Fruit fly (Drosophila melanogaster) whole organism, embryonic: ENCODE data around the gene CG3625.
A peak's percentile ranks its signal among the peaks of the same experiment; 100 is the strongest.

Source experiments
- Atf3 ChIP-seq: fragments of 200-800 bp; sonication (Bioruptor generic); optimal IDR thresholded peaks from 3 replicates; lab custom pipeline; 2016; ENCODE audit warnings: missing biosample characterization, missing genetic modification characterization
- C15 ChIP-seq: fragments of 200-800 bp; sonication (Bioruptor generic); IDR thresholded peaks from 3 replicates; pipeline ENCODE4 v1.3.6; 2022; ENCODE audit warnings: missing biosample characterization, missing genetic modification characterization
- CG10147 ChIP-seq: fragments of 200-800 bp; sonication (Bioruptor generic); optimal IDR thresholded peaks from 2 replicates; lab custom pipeline; 2019; ENCODE audit warnings: missing biosample characterization, mild to moderate bottlenecking, missing genetic modification characterization, moderate library complexity
- CG10274 ChIP-seq: fragments of 200-800 bp; sonication (Bioruptor generic); optimal IDR thresholded peaks from 3 replicates; lab custom pipeline; 2017; ENCODE audit warnings: missing biosample characterization, mild to moderate bottlenecking, missing genetic modification characterization
- CG12219 ChIP-seq: fragments of 200-800 bp; sonication (Bioruptor generic); optimal IDR thresholded peaks from 3 replicates; lab custom pipeline; 2018; ENCODE audit warnings: missing biosample characterization, mild to moderate bottlenecking, missing genetic modification characterization
- CG12769 ChIP-seq: fragments of 200-800 bp; sonication (Bioruptor generic); optimal IDR thresholded peaks from 2 replicates; lab custom pipeline; 2019; ENCODE audit warnings: missing biosample characterization, mild to moderate bottlenecking, missing genetic modification characterization, moderate library complexity
- CG17361 ChIP-seq: fragments of 200-800 bp; sonication (Bioruptor generic); IDR thresholded peaks from 3 replicates; pipeline ENCODE4 v1.3.6; 2022; ENCODE audit warnings: missing biosample characterization, missing genetic modification characterization
- CG17612 ChIP-seq: fragments of 200-800 bp; sonication (Bioruptor generic); IDR thresholded peaks from 2 replicates; pipeline ENCODE4 v1.3.6; 2022; ENCODE audit warnings: missing biosample characterization, missing genetic modification characterization
- CG18011 ChIP-seq: fragments of 200-800 bp; sonication (Bioruptor generic); optimal IDR thresholded peaks from 2 replicates; lab custom pipeline; 2017; ENCODE audit warnings: missing biosample characterization, missing genetic modification characterization, mild to moderate bottlenecking, moderate library complexity, missing genotype
- CG18619 ChIP-seq: fragments of 200-800 bp; sonication (Bioruptor generic); optimal IDR thresholded peaks from 3 replicates; lab custom pipeline; 2017; ENCODE audit warnings: missing biosample characterization, mild to moderate bottlenecking, missing genetic modification characterization
- CG2129 ChIP-seq: fragments of 200-800 bp; sonication (Bioruptor generic); IDR thresholded peaks from 2 replicates; pipeline ENCODE4 v1.3.6; 2022; ENCODE audit warnings: missing biosample characterization, missing genetic modification characterization; ENCODE audit not compliant: partially characterized antibody
- CG30403 ChIP-seq: fragments of 200-800 bp; sonication (Bioruptor generic); optimal IDR thresholded peaks from 3 replicates; lab custom pipeline; 2016; ENCODE audit warnings: missing biosample characterization, missing genetic modification characterization
- CG31224 ChIP-seq: fragments of 200-800 bp; sonication (Bioruptor generic); IDR thresholded peaks from 2 replicates; pipeline ENCODE4 v1.3.6; 2022; ENCODE audit warnings: missing biosample characterization, missing genetic modification characterization
- CG3407 ChIP-seq: fragments of 200-800 bp; sonication (Bioruptor generic); optimal IDR thresholded peaks from 2 replicates; lab custom pipeline; 2018; ENCODE audit warnings: missing biosample characterization, mild to moderate bottlenecking, missing genetic modification characterization
- CG3726 ChIP-seq: fragments of 200-800 bp; sonication (Bioruptor generic); IDR thresholded peaks from 3 replicates; pipeline ENCODE4, ENCODE4 v1.3.6; 2022; ENCODE audit warnings: missing biosample characterization, missing genetic modification characterization
- CG3995 ChIP-seq: fragments of 200-800 bp; sonication (Bioruptor generic); optimal IDR thresholded peaks from 3 replicates; lab custom pipeline; 2016; ENCODE audit warnings: missing biosample characterization, missing genetic modification characterization
- CG43689 ChIP-seq: fragments of 200-800 bp; sonication (Bioruptor generic); IDR thresholded peaks from 2 replicates; pipeline ENCODE4 v1.3.6; 2022; ENCODE audit warnings: missing biosample characterization, missing genetic modification characterization
- CG4854 ChIP-seq: fragments of 200-800 bp; sonication (Bioruptor generic); optimal IDR thresholded peaks from 2 replicates; lab custom pipeline; 2016; ENCODE audit warnings: missing biosample characterization, missing genetic modification characterization, inconsistent platforms
- CG6175 ChIP-seq: fragments of 200-800 bp; sonication (Bioruptor generic); IDR thresholded peaks from 3 replicates; pipeline ENCODE4 v1.3.6; 2022; ENCODE audit warnings: missing biosample characterization, missing genetic modification characterization
- CG6689 ChIP-seq: fragments of 200-800 bp; sonication (Bioruptor generic); IDR thresholded peaks from 2 replicates; pipeline ENCODE4 v1.3.6; 2022; ENCODE audit warnings: missing biosample characterization, missing genetic modification characterization
- CG7745 ChIP-seq: fragments of 200-800 bp; sonication (Bioruptor generic); optimal IDR thresholded peaks from 2 replicates; lab custom pipeline; 2018; ENCODE audit warnings: missing biosample characterization, mild to moderate bottlenecking, missing genetic modification characterization, moderate library complexity
- CG7987 ChIP-seq: fragments of 200-800 bp; sonication (Bioruptor generic); optimal IDR thresholded peaks from 2 replicates; lab custom pipeline; 2018; ENCODE audit warnings: missing biosample characterization, mild to moderate bottlenecking, missing genetic modification characterization, moderate library complexity
- CG8944 ChIP-seq: fragments of 200-800 bp; sonication (Bioruptor generic); optimal IDR thresholded peaks from 3 replicates; lab custom pipeline; 2016; ENCODE audit warnings: missing biosample characterization, missing genetic modification characterization
- CG9876 ChIP-seq: fragments of 200-800 bp; sonication (Bioruptor generic); optimal IDR thresholded peaks from 2 replicates; lab custom pipeline; 2016; ENCODE audit warnings: missing biosample characterization, missing genetic modification characterization
- Dref ChIP-seq: fragments of 200-800 bp; sonication (Bioruptor generic); IDR thresholded peaks from 2 replicates; pipeline ENCODE4 v1.3.6; 2022; ENCODE audit warnings: missing biosample characterization, missing genetic modification characterization
- Gsc ChIP-seq: fragments of 200-800 bp; sonication (Bioruptor generic); IDR thresholded peaks from 2 replicates; pipeline ENCODE4 v1.3.6; 2022; ENCODE audit warnings: missing biosample characterization, missing genetic modification characterization
- HHEX ChIP-seq: fragments of 200-800 bp; sonication (Bioruptor generic); optimal IDR thresholded peaks from 3 replicates; lab custom pipeline; 2017; ENCODE audit warnings: missing biosample characterization, mild to moderate bottlenecking, missing genetic modification characterization, missing genetic modification reagents
- HLH3B ChIP-seq: fragments of 200-800 bp; sonication (Bioruptor generic); IDR thresholded peaks from 2 replicates; pipeline ENCODE4 v1.3.6; 2022; ENCODE audit warnings: missing biosample characterization, missing genetic modification characterization
- Hmx ChIP-seq: fragments of 200-800 bp; sonication (Bioruptor generic); optimal IDR thresholded peaks from 2 replicates; lab custom pipeline; 2016; ENCODE audit warnings: missing biosample characterization, missing genetic modification characterization
- MBD-R2 ChIP-seq: fragments of 200-800 bp; sonication (Bioruptor generic); IDR thresholded peaks from 2 replicates; pipeline ENCODE4 v1.3.6; 2022; ENCODE audit warnings: missing biosample characterization, missing genetic modification characterization
- MTF-1 ChIP-seq: fragments of 200-800 bp; sonication (Bioruptor generic); optimal IDR thresholded peaks from 2 replicates; lab custom pipeline; 2018; ENCODE audit warnings: missing biosample characterization, mild to moderate bottlenecking, missing genetic modification characterization, borderline replicate concordance
- Nf-YA ChIP-seq: fragments of 200-800 bp; sonication (Bioruptor generic); IDR thresholded peaks from 2 replicates; pipeline ENCODE4 v1.3.6; 2022; ENCODE audit warnings: missing biosample characterization, missing genetic modification characterization
- Optix ChIP-seq: fragments of 200-800 bp; sonication (Bioruptor generic); IDR thresholded peaks from 3 replicates; pipeline ENCODE4 v1.3.6; 2022; ENCODE audit warnings: missing biosample characterization, missing genetic modification characterization
- Sry-β ChIP-seq: fragments of 200-800 bp; sonication (Bioruptor generic); optimal IDR thresholded peaks from 2 replicates; lab custom pipeline; 2018; ENCODE audit warnings: missing biosample characterization, mild to moderate bottlenecking, missing genetic modification characterization, moderate library complexity
- Sry-δ ChIP-seq: fragments of 200-800 bp; sonication (Bioruptor generic); optimal IDR thresholded peaks from 2 replicates; lab custom pipeline; 2016; ENCODE audit warnings: missing biosample characterization, missing genetic modification characterization
- ash1 ChIP-seq: fragments of 200-800 bp; sonication (Bioruptor generic); optimal IDR thresholded peaks from 2 replicates; lab custom pipeline; 2018; ENCODE audit warnings: missing biosample characterization, mild to moderate bottlenecking, missing genetic modification characterization
- esg ChIP-seq: fragments of 200-800 bp; sonication (Bioruptor generic); conservative IDR thresholded peaks from 2 replicates; pipeline ENCODE4 v1.3.6; 2022; ENCODE audit warnings: missing biosample characterization, missing genetic modification characterization
- eve ChIP-seq, 2 experiments: fragments of >200 bp; optimal IDR thresholded peaks; 2 replicates each; lab custom pipeline; 2017; ENCODE audit warnings: missing biosample characterization in 2 of 2, missing genetic modification characterization in 2 of 2
- ewg ChIP-seq: fragments of 200-800 bp; sonication (Bioruptor generic); optimal IDR thresholded peaks from 3 replicates; lab custom pipeline; 2017; ENCODE audit warnings: mild to moderate bottlenecking, missing biosample characterization, missing genetic modification reagents, missing genetic modification characterization
- gfzf ChIP-seq: fragments of 200-800 bp; sonication (Bioruptor generic); optimal IDR thresholded peaks from 2 replicates; lab custom pipeline; 2016; ENCODE audit warnings: missing biosample characterization, mild to moderate bottlenecking, missing genetic modification characterization, moderate library complexity
- grau ChIP-seq: fragments of 200-800 bp; optimal IDR thresholded peaks from 3 replicates; lab custom pipeline; 2019; ENCODE audit warnings: missing biosample characterization, mild to moderate bottlenecking, missing genetic modification characterization, moderate library complexity
- gro ChIP-seq: fragments of 200-800 bp; sonication (Bioruptor generic); optimal IDR thresholded peaks from 2 replicates; lab custom pipeline; 2016; ENCODE audit warnings: missing biosample characterization, missing genetic modification characterization
- inv ChIP-seq: fragments of 200-800 bp; sonication (Bioruptor generic); IDR thresholded peaks from 2 replicates; pipeline ENCODE4 v1.3.6; 2022; ENCODE audit warnings: missing biosample characterization, missing genetic modification characterization; ENCODE audit not compliant: partially characterized antibody
- lilli ChIP-seq: fragments of 200-800 bp; sonication (Bioruptor generic); optimal IDR thresholded peaks from 3 replicates; lab custom pipeline; 2016; ENCODE audit warnings: missing biosample characterization, missing genetic modification characterization
- mam ChIP-seq: fragments of 200-800 bp; sonication (Bioruptor generic); optimal IDR thresholded peaks from 3 replicates; lab custom pipeline; 2016; ENCODE audit warnings: missing biosample characterization, missing genetic modification characterization
- mirr ChIP-seq: fragments of 200-800 bp; sonication (Bioruptor generic); optimal IDR thresholded peaks from 3 replicates; lab custom pipeline; 2018; ENCODE audit warnings: missing biosample characterization, mild to moderate bottlenecking, missing genetic modification characterization
- nerfin-1 ChIP-seq: fragments of 200-800 bp; sonication (Bioruptor generic); optimal IDR thresholded peaks from 3 replicates; lab custom pipeline; 2019; ENCODE audit warnings: missing biosample characterization, mild to moderate bottlenecking, missing genetic modification characterization, moderate library complexity
- nerfin-2 ChIP-seq: fragments of 200-800 bp; sonication (Bioruptor generic); IDR thresholded peaks from 2 replicates; pipeline ENCODE4 v1.3.6; 2022; ENCODE audit warnings: missing biosample characterization, missing genetic modification characterization; ENCODE audit not compliant: partially characterized antibody
- sisA ChIP-seq: fragments of 200-800 bp; sonication (Bioruptor generic); IDR thresholded peaks from 2 replicates; pipeline ENCODE4 v1.3.6; 2022; ENCODE audit warnings: missing biosample characterization, missing genetic modification characterization
- ttk ChIP-seq: fragments of 200-800 bp; sonication (Bioruptor generic); IDR thresholded peaks from 2 replicates; pipeline ENCODE4 v2.1.2; 2022; ENCODE audit warnings: missing biosample characterization, missing genetic modification characterization
- yki ChIP-seq: fragments of >200 bp; optimal IDR thresholded peaks from 3 replicates; lab custom pipeline; 2018
- zen2 ChIP-seq: fragments of 200-800 bp; sonication (Bioruptor generic); IDR thresholded peaks from 3 replicates; pipeline ENCODE4 v1.3.6; 2022; ENCODE audit warnings: missing biosample characterization, missing genetic modification characterization; ENCODE audit not compliant: partially characterized antibody

CG3625 gene

dm6 chr2L:283071-283482, 8.5 kb downstream of the CG3625 start, which contains the start of gene CG11601 (continued):
- peak; percentile 38 for TF ChIP-seq CG9876 (GFP tag; lab: Kevin White, UChicago)
- no peak for TF ChIP-seq CG12219 (GFP tag; lab: Kevin White, UChicago)
- TF ChIP-seq Dref (GFP tag; lab: Robert Waterston, UW) = peak; percentile 52
- no peak for TF ChIP-seq CG8944 (GFP tag; lab: Kevin White, UChicago)
- TF ChIP-seq CG6175 (GFP tag; lab: Robert Waterston, UW) = no peak
- peak; percentile 40 for TF ChIP-seq grau (tag; lab: Kevin White, UChicago)
- no peak for TF ChIP-seq ewg (GFP tag; lab: Kevin White, UChicago)
- no peak for TF ChIP-seq HLH3B
- no peak for TF ChIP-seq CG12769 (tag; lab: Kevin White, UChicago)
- TF ChIP-seq Sry-β (GFP tag; lab: Kevin White, UChicago) = peak; percentile 88
- TF ChIP-seq CG2129 (GFP tag; lab: Robert Waterston, UW) = no peak
- no peak for TF ChIP-seq CG3407 (GFP tag; lab: Kevin White, UChicago)
- TF ChIP-seq CG43689 (GFP tag; lab: Robert Waterston, UW) = no peak
- TF ChIP-seq CG30403 (GFP tag; lab: Kevin White, UChicago) = peak; percentile 59
- no peak for TF ChIP-seq ash1 (GFP tag; lab: Kevin White, UChicago)
- no peak for TF ChIP-seq CG31224 (GFP tag; lab: Robert Waterston, UW)
- TF ChIP-seq CG7745 = no peak
- TF ChIP-seq HHEX (GFP tag; lab: Kevin White, UChicago) = peak; percentile 9
- no peak for TF ChIP-seq CG18011
- no peak for TF ChIP-seq Hmx
- peak; percentile 10 for TF ChIP-seq nerfin-1 (tag; lab: Kevin White, UChicago)
- TF ChIP-seq Optix (GFP tag; lab: Robert Waterston, UW) = no peak
- no peak for TF ChIP-seq mam (GFP tag; lab: Kevin White, UChicago)
- peak; percentile 68 for TF ChIP-seq lilli (GFP tag; lab: Kevin White, UChicago)
- no peak for TF ChIP-seq nerfin-2 (GFP tag; lab: Robert Waterston, UW)
- TF ChIP-seq Sry-δ (GFP tag; lab: Kevin White, UChicago) = peak; percentile 77
- no peak for TF ChIP-seq CG3995 (GFP tag; lab: Kevin White, UChicago)
- no peak for TF ChIP-seq CG4854 (GFP tag; lab: Kevin White, UChicago)
- TF ChIP-seq yki (lab: Kevin White, UChicago) = no peak
- peak; percentile 21 for TF ChIP-seq gro (GFP tag; lab: Kevin White, UChicago)
- TF ChIP-seq MBD-R2 (GFP tag; lab: Robert Waterston, UW) = peak; percentile 89
- no peak for TF ChIP-seq MTF-1
- peak; percentile 58 for TF ChIP-seq gfzf (GFP tag; lab: Kevin White, UChicago)
- TF ChIP-seq ttk (GFP tag; lab: Robert Waterston, UW) = no peak
- TF ChIP-seq CG17612 (GFP tag; lab: Robert Waterston, UW) = no peak
- TF ChIP-seq C15 (GFP tag; lab: Robert Waterston, UW) = no peak
- TF ChIP-seq esg (GFP tag; lab: Robert Waterston, UW) = no peak
- TF ChIP-seq Gsc (GFP tag; lab: Robert Waterston, UW) = no peak
- TF ChIP-seq CG17361 (GFP tag; lab: Robert Waterston, UW) = peak; percentile 59; the same call in 1 of the 3 replicates
- peak; percentile 40 for TF ChIP-seq CG6689 (GFP tag; lab: Robert Waterston, UW)
- no peak for TF ChIP-seq mirr (GFP tag; lab: Kevin White, UChicago)
- TF ChIP-seq inv (GFP tag; lab: Robert Waterston, UW) = no peak
- TF ChIP-seq zen2 (GFP tag; lab: Robert Waterston, UW) = no peak
- no peak for TF ChIP-seq CG3726
- no peak for TF ChIP-seq CG7987 (GFP tag; lab: Kevin White, UChicago)
- TF ChIP-seq CG18619 (GFP tag; lab: Kevin White, UChicago) = no peak
- TF ChIP-seq Atf3 (GFP tag; lab: Kevin White, UChicago) = no peak
- no peak for TF ChIP-seq eve (GFP tag; optimal IDR thresholded peaks at IDR 0.05; lab: Kevin White, UChicago)
- peak; percentile 21 for TF ChIP-seq CG10147 (GFP tag; lab: Kevin White, UChicago)
- no peak for TF ChIP-seq Nf-YA (GFP tag; lab: Robert Waterston, UW)
- 0 out of 2 replicates have a peak, but pooled peaks have one; percentile 5 for TF ChIP-seq sisA
- TF ChIP-seq CG10274 = no peak
